Worm (Caenorhabditis elegans) whole organism, mixed stage, embryonic: ENCODE measurements around the gene col-94.

Experiments used
- M03D4.4 ChIP-seq: sonication (generic microtip); optimal IDR thresholded peaks from 2 replicates; lab custom pipeline; 2017; ENCODE audit warnings: mild to moderate bottlenecking, missing genetic modification characterization, missing compliant biosample characterization
- bed-3 ChIP-seq: fragments of 200-800 bp; sonication (Bioruptor generic); optimal IDR thresholded peaks from 3 replicates; lab custom pipeline; 2018; ENCODE audit warnings: mild to moderate bottlenecking, missing genetic modification characterization, moderate library complexity, missing compliant biosample characterization
- blmp-1 ChIP-seq: fragments of 150-350 bp; optimal IDR thresholded peaks from 2 replicates; lab custom pipeline; 2014; ENCODE audit warnings: missing biosample characterization, missing genetic modification characterization
- ceh-39 ChIP-seq: fragments of 150-350 bp; optimal IDR thresholded peaks from 2 replicates; lab custom pipeline; 2014; ENCODE audit warnings: missing biosample characterization, missing genetic modification characterization
- ceh-43 ChIP-seq: fragments of 200-800 bp; sonication (Bioruptor generic); optimal IDR thresholded peaks from 2 replicates; lab custom pipeline; 2018; ENCODE audit warnings: mild to moderate bottlenecking, missing genetic modification characterization, moderate library complexity, missing compliant biosample characterization
- ceh-83 ChIP-seq: fragments of 200-800 bp; sonication (Bioruptor generic); optimal IDR thresholded peaks from 2 replicates; lab custom pipeline; 2018; ENCODE audit warnings: mild to moderate bottlenecking, missing genetic modification characterization, missing compliant biosample characterization
- ces-1 ChIP-seq: fragments of 150-350 bp; optimal IDR thresholded peaks from 2 replicates; lab custom pipeline; 2014; ENCODE audit warnings: missing biosample characterization, missing genetic modification reagents, missing genetic modification characterization
- cnd-1 ChIP-seq: fragments of 200-800 bp; sonication (Bioruptor generic); optimal IDR thresholded peaks from 2 replicates; lab custom pipeline; 2018; ENCODE audit warnings: mild to moderate bottlenecking, missing genetic modification characterization, missing compliant biosample characterization
- drap-1 ChIP-seq: fragments of 200-800 bp; sonication (Bioruptor generic); optimal IDR thresholded peaks from 3 replicates; lab custom pipeline; 2018; ENCODE audit warnings: mild to moderate bottlenecking, missing genetic modification characterization, missing compliant biosample characterization
- elt-1 ChIP-seq: sonication (generic microtip); optimal IDR thresholded peaks from 2 replicates; lab custom pipeline; 2017; ENCODE audit warnings: missing genetic modification characterization, mild to moderate bottlenecking, missing compliant biosample characterization, antibody characterized with exemption, moderate library complexity, borderline replicate concordance; ENCODE audit not compliant: insufficient read depth
- elt-3 ChIP-seq: fragments of 150-350 bp; optimal IDR thresholded peaks from 2 replicates; lab custom pipeline; 2014; ENCODE audit warnings: missing biosample characterization, missing genetic modification characterization
- flh-1 ChIP-seq: fragments of 200-800 bp; sonication (Bioruptor generic); optimal IDR thresholded peaks from 2 replicates; lab custom pipeline; 2018; ENCODE audit warnings: mild to moderate bottlenecking, missing genetic modification characterization, moderate library complexity, missing compliant biosample characterization
- ham-2 ChIP-seq: fragments of 200-800 bp; sonication (Bioruptor generic); optimal IDR thresholded peaks from 2 replicates; lab custom pipeline; 2018; ENCODE audit warnings: mild to moderate bottlenecking, missing genetic modification characterization, missing compliant biosample characterization
- hlh-1 ChIP-seq: fragments of 150-350 bp; optimal IDR thresholded peaks from 2 replicates; lab custom pipeline; 2014; ENCODE audit warnings: missing biosample characterization, missing genetic modification reagents, missing genetic modification characterization
- lin-13 ChIP-seq: fragments of 150-350 bp; optimal IDR thresholded peaks from 2 replicates; lab custom pipeline; 2014; ENCODE audit warnings: missing biosample characterization, missing genetic modification characterization
- lin-32 ChIP-seq: fragments of 200-800 bp; sonication (Bioruptor generic); optimal IDR thresholded peaks from 2 replicates; lab custom pipeline; 2018; ENCODE audit warnings: mild to moderate bottlenecking, missing genetic modification characterization, missing compliant biosample characterization
- lsy-2 ChIP-seq: fragments of 150-350 bp; optimal IDR thresholded peaks from 2 replicates; lab custom pipeline; 2014; ENCODE audit warnings: missing biosample characterization, missing genetic modification characterization
- mab-5 ChIP-seq: fragments of 150-350 bp; optimal IDR thresholded peaks from 2 replicates; lab custom pipeline; 2014; ENCODE audit warnings: missing biosample characterization, missing genetic modification characterization
- mep-1 ChIP-seq: fragments of 150-350 bp; optimal IDR thresholded peaks from 2 replicates; lab custom pipeline; 2017; ENCODE audit warnings: missing biosample characterization, missing genetic modification reagents, missing genetic modification characterization, inconsistent platforms
- mls-2 ChIP-seq: sonication (generic microtip); optimal IDR thresholded peaks from 2 replicates; lab custom pipeline; 2016; ENCODE audit warnings: mild to moderate bottlenecking, missing genetic modification characterization, moderate library complexity, missing compliant biosample characterization
- nhr-12 ChIP-seq: fragments of 150-350 bp; optimal IDR thresholded peaks from 2 replicates; lab custom pipeline; 2014; ENCODE audit warnings: missing biosample characterization, missing genetic modification characterization
- nhr-2 ChIP-seq: fragments of 150-350 bp; optimal IDR thresholded peaks from 2 replicates; lab custom pipeline; 2014; ENCODE audit warnings: missing biosample characterization, missing genetic modification characterization
- nhr-237 ChIP-seq: fragments of 150-350 bp; optimal IDR thresholded peaks from 2 replicates; lab custom pipeline; 2014; ENCODE audit warnings: missing biosample characterization, missing genetic modification characterization
- nhr-28 ChIP-seq: fragments of 150-350 bp; optimal IDR thresholded peaks from 2 replicates; lab custom pipeline; 2014; ENCODE audit warnings: missing biosample characterization, missing genetic modification characterization
- nhr-76 ChIP-seq: sonication (generic microtip); optimal IDR thresholded peaks from 2 replicates; lab custom pipeline; 2017; ENCODE audit warnings: missing biosample characterization, missing genetic modification characterization
- pha-4 ChIP-seq: fragments of 150-350 bp; optimal IDR thresholded peaks from 2 replicates; lab custom pipeline; 2018; ENCODE audit warnings: missing biosample characterization, missing genetic modification reagents, missing genetic modification characterization
- sem-2 ChIP-seq: fragments of 200-800 bp; sonication (Bioruptor generic); optimal IDR thresholded peaks from 2 replicates; lab custom pipeline; 2018; ENCODE audit warnings: mild to moderate bottlenecking, missing genetic modification characterization, missing compliant biosample characterization
- snpc-4 ChIP-seq: fragments of 150-350 bp; optimal IDR thresholded peaks from 2 replicates; lab custom pipeline; 2014; ENCODE audit warnings: missing biosample characterization, missing genetic modification characterization
- sptf-1 ChIP-seq: sonication (generic microtip); optimal IDR thresholded peaks from 2 replicates; lab custom pipeline; 2017; ENCODE audit warnings: mild to moderate bottlenecking, missing genetic modification characterization, moderate library complexity, missing compliant biosample characterization
- tbx-8 ChIP-seq: fragments of 200-800 bp; sonication (Bioruptor generic); optimal IDR thresholded peaks from 2 replicates; lab custom pipeline; 2018; ENCODE audit warnings: mild to moderate bottlenecking, missing genetic modification characterization, moderate library complexity, missing compliant biosample characterization
- unc-120 ChIP-seq: sonication (generic microtip); optimal IDR thresholded peaks from 2 replicates; lab custom pipeline; 2017; ENCODE audit warnings: missing genetic modification characterization, missing compliant biosample characterization; ENCODE audit not compliant: poor library complexity, severe bottlenecking
- unc-39 ChIP-seq: fragments of 150-350 bp; optimal IDR thresholded peaks from 2 replicates; lab custom pipeline; 2014; ENCODE audit warnings: missing biosample characterization, missing genetic modification characterization
- unc-62 ChIP-seq: fragments of 150-350 bp; optimal IDR thresholded peaks from 2 replicates; lab custom pipeline; 2014; ENCODE audit warnings: missing biosample characterization, missing genetic modification reagents, missing genetic modification characterization
- zip-8 ChIP-seq: fragments of 150-350 bp; optimal IDR thresholded peaks from 2 replicates; lab custom pipeline; 2014; ENCODE audit warnings: missing biosample characterization, missing genetic modification characterization
- ztf-11 ChIP-seq: fragments of 150-350 bp; optimal IDR thresholded peaks from 2 replicates; lab custom pipeline; 2014; ENCODE audit warnings: missing biosample characterization, missing genetic modification characterization

col-94 gene

DNA sequence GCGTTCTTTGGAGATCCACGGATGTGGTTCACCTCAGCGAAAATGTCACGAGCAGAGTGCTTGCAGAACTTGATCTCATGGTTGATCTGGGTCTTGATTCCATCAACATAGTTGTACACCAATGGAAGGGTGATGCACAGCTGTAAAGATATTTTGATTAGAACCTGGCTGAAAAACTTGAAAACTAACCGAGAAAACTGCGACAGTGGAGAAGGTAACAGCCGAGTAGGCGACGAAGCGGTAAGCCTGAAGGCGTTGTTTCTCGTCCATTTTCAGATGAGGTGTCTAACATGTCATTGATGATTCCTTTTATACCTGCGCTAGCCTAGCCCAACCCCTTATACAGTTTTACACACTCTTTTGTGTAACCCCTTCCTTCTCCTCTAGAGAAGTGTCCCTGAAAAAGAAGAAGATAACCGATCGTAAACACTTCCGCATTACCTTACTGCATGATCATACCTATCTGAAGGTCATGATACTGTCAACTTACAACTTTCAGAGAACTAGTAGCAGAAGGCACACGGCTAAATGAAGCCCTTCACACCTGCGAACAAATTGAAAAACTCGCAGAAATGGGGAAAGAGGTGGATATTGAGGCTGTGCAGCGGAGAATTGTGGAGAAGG is at the start of gene col-94:
TSS of gene col-94 (minus strand) at position 313 of the 624 bp plus-strand sequence.
- TF ChIP-seq nhr-76 (tag; lab: Kevin White, UChicago), result no peak

DNA sequence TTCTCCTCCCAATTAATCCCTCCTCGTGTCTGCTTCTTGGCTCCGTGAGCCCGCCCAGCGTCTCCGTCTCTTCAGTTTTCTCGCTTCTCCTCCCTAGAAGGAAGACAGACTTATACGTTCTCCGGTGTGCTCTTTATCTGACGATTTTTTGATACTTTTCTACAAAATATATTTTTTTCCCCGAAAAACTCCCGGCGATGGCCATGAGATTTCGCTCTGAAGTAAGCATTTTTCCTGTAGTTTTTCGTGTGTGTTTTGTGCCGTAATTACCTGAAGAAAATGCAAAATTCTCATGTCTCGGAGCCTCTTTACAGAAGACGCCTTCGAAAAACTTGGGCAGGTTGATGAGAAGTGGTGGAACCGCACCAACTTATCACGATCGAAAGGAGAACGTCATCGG is 49.0 kb upstream of the col-94 start, which contains the start of gene spat-2:
TSS of gene spat-2 (plus strand) at position 301 of the 400 bp plus-strand sequence.
- TF ChIP-seq unc-120 (tag; lab: Kevin White, UChicago) (no peak), M03D4.4 (no peak), bed-3 (GFP tag; lab: Kevin White, UChicago) (no peak), nhr-28 (tag; lab: Kevin White, UChicago) (no peak), unc-62 (GFP tag; lab: Kevin White, UChicago) (no peak), ceh-83 (GFP tag; lab: Kevin White, UChicago) (no peak), ces-1 (no peak), elt-3 (tag; lab: Kevin White, UChicago) (no peak), tbx-8 (no peak), unc-39 (tag; lab: Kevin White, UChicago) (no peak), hlh-1 (tag; lab: Kevin White, UChicago) (no peak)
- TF ChIP-seq, all 35 proteins: peak for 0

DNA sequence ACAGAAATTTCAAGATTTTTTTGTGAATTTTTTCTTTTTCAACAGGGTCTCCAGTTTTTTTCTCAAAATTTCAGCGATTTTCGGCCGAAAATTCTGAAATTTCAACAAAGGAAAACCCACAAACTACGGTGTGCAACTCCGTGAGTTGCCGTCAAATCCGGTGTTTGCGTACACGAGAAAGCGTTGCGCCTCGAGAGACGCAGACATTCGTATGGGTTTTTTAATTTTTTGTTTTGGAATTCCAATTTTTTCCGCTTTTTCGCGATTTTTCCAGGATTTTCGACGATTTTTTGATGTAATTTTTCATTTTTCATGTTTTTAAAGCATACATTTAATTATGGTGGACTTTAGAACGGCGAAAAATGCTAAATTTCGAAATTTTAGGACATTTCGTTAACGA is 48.5 kb upstream of the col-94 start:
- TF ChIP-seq sptf-1 (tag; lab: Kevin White, UChicago), result peak; percentile 28
- TF ChIP-seq ztf-11 (tag; lab: Kevin White, UChicago), result no peak
- no peak for TF ChIP-seq unc-120 (tag; lab: Kevin White, UChicago)
- no peak for TF ChIP-seq bed-3 (GFP tag; lab: Kevin White, UChicago)
- TF ChIP-seq lsy-2 (tag; lab: Kevin White, UChicago), result peak; percentile 96
- no peak for TF ChIP-seq nhr-28 (tag; lab: Kevin White, UChicago)
- no peak for TF ChIP-seq ceh-39 (tag; lab: Kevin White, UChicago)
- TF ChIP-seq nhr-76 (tag; lab: Kevin White, UChicago), result no peak
- no peak for TF ChIP-seq mab-5 (tag; lab: Kevin White, UChicago)
- TF ChIP-seq unc-62 (GFP tag; lab: Kevin White, UChicago), result peak; percentile 34
- TF ChIP-seq ceh-83 (GFP tag; lab: Kevin White, UChicago), result no peak
- no peak for TF ChIP-seq elt-1 (tag; lab: Kevin White, UChicago)
- TF ChIP-seq nhr-2, result no peak
- peak; percentile 74 for TF ChIP-seq mep-1 (tag; lab: Kevin White, UChicago)
- no peak for TF ChIP-seq ham-2 (GFP tag; lab: Kevin White, UChicago)
- no peak for TF ChIP-seq M03D4.4
- TF ChIP-seq cnd-1 (tag; lab: Kevin White, UChicago), result no peak
- TF ChIP-seq nhr-12 (tag; lab: Kevin White, UChicago), result no peak
- TF ChIP-seq tbx-8, result no peak
- TF ChIP-seq ces-1, result peak; percentile 34
- TF ChIP-seq lin-32 (GFP tag; lab: Kevin White, UChicago), result no peak
- TF ChIP-seq elt-3 (tag; lab: Kevin White, UChicago), result no peak
- peak; percentile 74 for TF ChIP-seq lin-13 (tag; lab: Kevin White, UChicago)
- TF ChIP-seq nhr-237 (tag; lab: Kevin White, UChicago), result peak; percentile 58
- TF ChIP-seq flh-1 (GFP tag; lab: Kevin White, UChicago), result no peak
- no peak for TF ChIP-seq mls-2 (tag; lab: Kevin White, UChicago)
- TF ChIP-seq pha-4 (tag; lab: Kevin White, UChicago), result peak; percentile 67
- TF ChIP-seq unc-39 (tag; lab: Kevin White, UChicago), result no peak
- no peak for TF ChIP-seq drap-1
- TF ChIP-seq ceh-43 (GFP tag; lab: Kevin White, UChicago), result no peak
- TF ChIP-seq blmp-1 (tag; lab: Kevin White, UChicago), result no peak
- TF ChIP-seq sem-2 (GFP tag; lab: Kevin White, UChicago), result no peak
- TF ChIP-seq zip-8 (tag; lab: Kevin White, UChicago), result no peak
- TF ChIP-seq hlh-1 (tag; lab: Kevin White, UChicago), result no peak
- no peak for TF ChIP-seq snpc-4 (tag; lab: Kevin White, UChicago)
- TF ChIP-seq, all 35 proteins: peak for 8
